Worm (Caenorhabditis elegans) whole organism, mixed stage, embryonic: ENCODE data around the gene T01B11.1.

Experiments used
- lin-13 ChIP-seq: fragments of 150-350 bp; optimal IDR thresholded peaks from 2 replicates; lab custom pipeline; 2014; ENCODE audit warnings: missing biosample characterization, missing genetic modification characterization
- mep-1 ChIP-seq: fragments of 150-350 bp; optimal IDR thresholded peaks from 2 replicates; lab custom pipeline; 2017; ENCODE audit warnings: missing biosample characterization, missing genetic modification reagents, missing genetic modification characterization, inconsistent platforms
- mls-2 ChIP-seq: sonication (generic microtip); optimal IDR thresholded peaks from 2 replicates; lab custom pipeline; 2016; ENCODE audit warnings: mild to moderate bottlenecking, missing genetic modification characterization, moderate library complexity, missing compliant biosample characterization
- pha-4 ChIP-seq: fragments of 150-350 bp; optimal IDR thresholded peaks from 2 replicates; lab custom pipeline; 2018; ENCODE audit warnings: missing biosample characterization, missing genetic modification reagents, missing genetic modification characterization
- snpc-4 ChIP-seq: fragments of 150-350 bp; optimal IDR thresholded peaks from 2 replicates; lab custom pipeline; 2014; ENCODE audit warnings: missing biosample characterization, missing genetic modification characterization
- unc-120 ChIP-seq: sonication (generic microtip); optimal IDR thresholded peaks from 2 replicates; lab custom pipeline; 2017; ENCODE audit warnings: missing genetic modification characterization, missing compliant biosample characterization; ENCODE audit not compliant: poor library complexity, severe bottlenecking

DNA sequence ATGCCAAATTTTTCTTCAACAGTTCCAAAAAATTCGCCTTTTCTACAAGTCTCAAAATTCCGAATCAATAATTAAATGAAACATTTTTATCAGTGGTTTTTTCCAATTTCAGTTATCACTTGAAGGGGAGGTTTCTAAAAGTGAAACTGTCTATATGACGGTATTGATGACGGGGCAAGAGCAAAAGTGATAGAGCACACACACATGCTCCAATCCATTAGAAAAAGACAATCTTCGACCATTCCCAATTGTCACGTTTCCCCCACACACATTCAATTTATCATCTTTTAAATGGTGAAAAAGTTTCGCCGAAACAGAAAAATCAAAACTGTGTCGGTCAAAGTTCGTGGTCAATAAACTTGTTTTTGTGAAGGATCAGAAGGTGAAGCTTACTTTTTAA, 6.2 kb downstream of the T01B11.1 start:
- no peak for TF ChIP-seq mep-1 (tag; lab: Kevin White, UChicago)
- TF ChIP-seq unc-120 (tag; lab: Kevin White, UChicago): no peak
- no peak for TF ChIP-seq snpc-4 (tag; lab: Kevin White, UChicago)
- no peak for TF ChIP-seq mls-2
- no peak for TF ChIP-seq lin-13 (tag; lab: Kevin White, UChicago)
- TF ChIP-seq pha-4 (tag; lab: Kevin White, UChicago): no peak
